Worm (Caenorhabditis elegans): Measurements from ENCODE around the gene C56A3.5.

The C56A3.5 gene

DNA sequence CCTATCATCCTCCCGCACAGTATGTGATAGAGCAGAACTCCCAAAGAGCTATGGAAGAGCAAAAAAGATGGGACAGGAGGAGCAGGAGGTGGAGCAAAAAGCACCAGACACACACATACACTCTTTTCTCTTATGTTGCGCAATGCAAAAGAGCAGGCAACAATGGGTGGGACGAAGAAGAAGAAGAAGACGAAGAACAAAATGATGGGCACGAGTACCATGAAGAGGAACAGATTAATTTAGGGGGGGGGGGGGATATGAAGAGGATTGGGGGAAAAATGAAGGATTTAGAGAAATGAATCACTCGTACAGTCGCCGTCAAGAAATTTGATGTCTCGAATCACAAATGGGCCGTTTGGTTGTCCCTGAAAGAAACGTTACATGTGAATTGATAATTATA is 40.1 kb upstream of the C56A3.5 start, which contains the start of gene avr-15:
Gene avr-15, minus strand, starts transcription at position 101 of the 400 bp plus-strand sequence.
- TF ChIP-seq nhr-11 (tag; optimal IDR thresholded peaks at IDR 0.05), result no peak
- TF ChIP-seq egl-5 (tag; optimal IDR thresholded peaks at IDR 0.05), result no peak
- no peak for TF ChIP-seq sea-2 (GFP tag; optimal IDR thresholded peaks at IDR 0.05)
- no peak for TF ChIP-seq hmg-11 (tag; optimal IDR thresholded peaks at IDR 0.05)
- no peak for TF ChIP-seq ceh-82 (tag; optimal IDR thresholded peaks at IDR 0.05)
- TF ChIP-seq lsy-12 (tag; optimal IDR thresholded peaks at IDR 0.05), result no peak
- TF ChIP-seq lin-39 (tag; optimal IDR thresholded peaks at IDR 0.05), result no peak
- no peak for TF ChIP-seq nhr-25 (tag; optimal IDR thresholded peaks at IDR 0.05)
- TF ChIP-seq ceh-9 (tag; optimal IDR thresholded peaks at IDR 0.05), result no peak
- no peak for TF ChIP-seq ZK546.5 (tag; optimal IDR thresholded peaks at IDR 0.05)
- TF ChIP-seq ceh-28 (tag; optimal IDR thresholded peaks at IDR 0.05), result no peak
- TF ChIP-seq eor-1 (tag; optimal IDR thresholded peaks at IDR 0.05), result no peak
- TF ChIP-seq ama-1 (optimal IDR thresholded peaks at IDR 0.05), result no peak
- no peak for TF ChIP-seq nhr-12 (tag; optimal IDR thresholded peaks at IDR 0.05)
- TF ChIP-seq ztf-4 (tag; optimal IDR thresholded peaks at IDR 0.05), result no peak

DNA sequence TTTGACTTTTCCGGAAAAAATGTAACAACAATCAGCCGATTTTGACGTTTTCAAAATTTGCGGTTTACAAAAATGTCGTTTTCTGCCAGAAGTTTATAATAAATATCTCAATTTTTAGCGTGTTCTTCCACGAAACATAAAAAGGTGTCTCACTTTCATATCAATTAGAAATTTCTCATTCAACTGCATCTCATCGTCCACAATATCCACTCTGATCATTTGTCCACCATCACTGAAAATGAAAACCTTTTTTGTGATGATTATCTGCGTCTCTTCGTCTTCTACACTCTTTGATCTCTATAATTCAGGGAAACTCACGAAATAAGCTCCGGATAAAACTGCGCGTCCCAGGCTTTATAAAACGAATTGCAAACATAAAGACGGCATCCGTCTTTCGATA is 39.3 kb upstream of the C56A3.5 start:
- TF ChIP-seq aly-2 (tag; optimal IDR thresholded peaks at IDR 0.05) (no peak), nhr-43 (tag; optimal IDR thresholded peaks at IDR 0.05; ENCODE audit: poor library complexity, severe bottlenecking) (no peak), nhr-12 (tag; optimal IDR thresholded peaks at IDR 0.05) (no peak), egl-27 (tag; optimal IDR thresholded peaks at IDR 0.05) (no peak), ztf-4 (tag; optimal IDR thresholded peaks at IDR 0.05) (no peak), nhr-67 (tag; optimal IDR thresholded peaks at IDR 0.05) (no peak), lsy-12 (tag; optimal IDR thresholded peaks at IDR 0.05) (no peak), nhr-25 (tag; optimal IDR thresholded peaks at IDR 0.05) (no peak), eor-1 (tag; optimal IDR thresholded peaks at IDR 0.05) (no peak), egl-5 (tag; optimal IDR thresholded peaks at IDR 0.05) (no peak), elt-1 (tag; optimal IDR thresholded peaks at IDR 0.05) (no peak), tbx-2 (tag; optimal IDR thresholded peaks at IDR 0.05) (no peak)

DNA sequence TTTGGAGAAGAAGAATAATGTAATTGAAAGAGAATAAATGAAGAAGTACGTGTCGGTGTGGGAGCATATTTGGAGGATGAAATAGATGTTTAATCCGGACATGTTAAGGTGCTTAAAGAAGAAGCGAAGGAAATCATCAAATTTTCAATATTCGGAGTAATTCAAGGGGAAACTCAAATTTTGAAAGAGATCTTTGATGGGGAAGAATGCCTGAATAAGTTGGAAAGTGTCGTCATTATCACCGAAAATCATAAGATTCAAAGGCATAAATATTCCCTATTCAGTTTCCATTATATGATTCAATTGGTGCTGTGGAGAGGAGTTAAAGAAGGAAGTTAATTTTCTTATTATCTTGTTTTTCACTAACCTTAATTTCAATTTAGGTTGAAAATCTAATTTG is 36.7 kb upstream of the C56A3.5 start, which contains the start of gene semi-1:
Gene semi-1, minus strand, starts transcription at position 101 of the 400 bp plus-strand sequence.
- TF ChIP-seq pha-4 (tag; optimal IDR thresholded peaks at IDR 0.05) (no peak), pqm-1 (tag; optimal IDR thresholded peaks at IDR 0.05) (no peak), ztf-11 (tag; optimal IDR thresholded peaks at IDR 0.05) (no peak), nhr-12 (tag; optimal IDR thresholded peaks at IDR 0.05) (no peak), ceh-28 (tag; optimal IDR thresholded peaks at IDR 0.05) (no peak), nhr-28 (tag; optimal IDR thresholded peaks at IDR 0.05) (no peak), egl-5 (tag; optimal IDR thresholded peaks at IDR 0.05) (no peak), sea-2 (GFP tag; optimal IDR thresholded peaks at IDR 0.05) (no peak), mml-1 (tag; optimal IDR thresholded peaks at IDR 0.05) (no peak), nhr-77 (tag; optimal IDR thresholded peaks at IDR 0.05) (no peak), lin-15B (tag; optimal IDR thresholded peaks at IDR 0.05) (no peak), lin-39 (tag; optimal IDR thresholded peaks at IDR 0.05) (no peak), daf-12 (tag; optimal IDR thresholded peaks at IDR 0.05) (no peak), R02D3.7 (tag; optimal IDR thresholded peaks at IDR 0.05) (no peak), nhr-11 (tag; optimal IDR thresholded peaks at IDR 0.05) (no peak), ZK546.5 (tag; optimal IDR thresholded peaks at IDR 0.05) (no peak)

DNA sequence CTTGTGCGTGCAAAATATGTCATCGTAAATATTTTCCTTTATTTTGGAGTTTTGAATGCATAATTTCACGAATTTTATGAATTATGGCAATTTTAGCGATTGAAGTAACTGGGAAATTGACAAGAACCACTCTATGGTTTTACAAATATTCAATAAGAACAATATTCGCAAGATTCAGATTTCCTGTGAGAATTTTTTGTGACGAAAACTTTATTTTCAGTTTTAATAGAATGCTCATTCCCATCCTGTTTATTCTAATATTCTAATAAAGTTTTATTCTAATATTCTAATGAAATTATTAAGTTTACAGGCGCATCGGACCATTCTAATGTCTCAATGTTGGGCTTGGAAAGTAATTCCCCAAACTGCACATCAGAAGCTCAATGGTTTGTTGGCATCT is 28.6 kb upstream of the C56A3.5 start, which contains the start of gene R11G10.3:
Gene R11G10.3, plus strand, starts transcription at position 301 of the 400 bp plus-strand sequence.
- TF ChIP-seq nhr-12 (tag; optimal IDR thresholded peaks at IDR 0.05) (no peak), unc-62 (GFP tag; optimal IDR thresholded peaks at IDR 0.05) (no peak), zag-1 (tag; optimal IDR thresholded peaks at IDR 0.05) (no peak), fkh-2 (tag; optimal IDR thresholded peaks at IDR 0.05) (no peak), ZK546.5 (tag; optimal IDR thresholded peaks at IDR 0.05) (no peak), ceh-9 (tag; optimal IDR thresholded peaks at IDR 0.05) (no peak), elt-1 (tag; optimal IDR thresholded peaks at IDR 0.05) (no peak), nhr-77 (tag; optimal IDR thresholded peaks at IDR 0.05) (no peak), lsy-12 (tag; optimal IDR thresholded peaks at IDR 0.05) (no peak), nhr-67 (tag; optimal IDR thresholded peaks at IDR 0.05) (no peak), sea-2 (GFP tag; optimal IDR thresholded peaks at IDR 0.05) (no peak), mml-1 (tag; optimal IDR thresholded peaks at IDR 0.05) (no peak), lin-15B (tag; optimal IDR thresholded peaks at IDR 0.05) (no peak), fkh-10 (GFP tag; optimal IDR thresholded peaks at IDR 0.05) (no peak), jun-1 (tag; optimal IDR thresholded peaks at IDR 0.05) (no peak), skn-1 (tag; optimal IDR thresholded peaks at IDR 0.05) (no peak)
